Fruit fly (Drosophila melanogaster): ENCODE data around the gene Peritrophin-A.
"Not testable (repeated sequence)": the region's sequence is repeated elsewhere in the genome, so short reads cannot be mapped to it uniquely, and the experiment has no call there.

Peritrophin-A gene

dm6 chrX:20251586-20252160 lies 7.2 kb downstream of the Peritrophin-A start:
- no peak for TF ChIP-seq noc (tag; optimal IDR thresholded peaks at IDR 0.05)

dm6 chrX:20255977-20256376 lies 11.5 kb downstream of the Peritrophin-A start:
- no peak for TF ChIP-seq noc (tag; optimal IDR thresholded peaks at IDR 0.05)

dm6 chrX:20256849-20257590 lies 12.6 kb downstream of the Peritrophin-A start, which contains the start of gene CG17065:
Gene CG17065, minus strand, starts transcription at chrX:20257199.
- TF ChIP-seq noc (tag; optimal IDR thresholded peaks at IDR 0.05), result no peak

- TF ChIP-seq noc (tag; optimal IDR thresholded peaks at IDR 0.05), result not testable (repeated sequence)
These were observed 14.5 kb downstream of the Peritrophin-A start, which contains the start of gene CG42577 for dm6 chrX:20258939-20259338. Gene CG42577, plus strand, starts transcription at chrX:20259239.

dm6 chrX:20269669-20270068 lies 25.2 kb downstream of the Peritrophin-A start, which contains the start of gene Inx6:
Gene Inx6, minus strand, starts transcription at chrX:20269769.
- TF ChIP-seq noc (tag; optimal IDR thresholded peaks at IDR 0.05), result no peak
